Worm (Caenorhabditis elegans) whole organism, late embryonic: Measurements from ENCODE around the gene Y49F6C.7.
A peak's percentile ranks its signal among the peaks of the same experiment; 100 is the strongest.

ENCODE experiments used
- C08G9.2 ChIP-seq: sonication (generic microtip); optimal IDR thresholded peaks from 2 replicates; lab custom pipeline; 2016; ENCODE audit warnings: mild to moderate bottlenecking, missing genetic modification characterization, moderate library complexity, missing compliant biosample characterization
- T23F11.4 ChIP-seq: fragments of 200-800 bp; sonication (Bioruptor generic); optimal IDR thresholded peaks from 2 replicates; lab custom pipeline; 2018; ENCODE audit warnings: mild to moderate bottlenecking, missing genetic modification characterization, missing compliant biosample characterization
- Y22D7AL.16 ChIP-seq: sonication (generic microtip); optimal IDR thresholded peaks from 2 replicates; lab custom pipeline; 2016; ENCODE audit warnings: missing genetic modification characterization, missing compliant biosample characterization
- ceh-14 ChIP-seq: sonication (generic microtip); optimal IDR thresholded peaks from 2 replicates; lab custom pipeline; 2016; ENCODE audit warnings: missing genotype, missing genetic modification characterization, missing compliant biosample characterization
- ceh-18 ChIP-seq: sonication (generic microtip); optimal IDR thresholded peaks from 2 replicates; lab custom pipeline; 2016; ENCODE audit warnings: missing genetic modification characterization, missing compliant biosample characterization
- ceh-19 ChIP-seq: fragments of 200-800 bp; sonication (Bioruptor generic); optimal IDR thresholded peaks from 2 replicates; lab custom pipeline; 2018; ENCODE audit warnings: mild to moderate bottlenecking, missing genetic modification characterization, missing compliant biosample characterization
- ceh-22 ChIP-seq: sonication (generic microtip); optimal IDR thresholded peaks from 2 replicates; lab custom pipeline; 2017; ENCODE audit warnings: missing biosample characterization, missing genetic modification characterization
- ceh-31 ChIP-seq: sonication (generic microtip); optimal IDR thresholded peaks from 2 replicates; lab custom pipeline; 2016; ENCODE audit warnings: missing genetic modification characterization, missing compliant biosample characterization
- ceh-34 ChIP-seq: sonication (generic microtip); optimal IDR thresholded peaks from 2 replicates; lab custom pipeline; 2016; ENCODE audit warnings: mild to moderate bottlenecking, missing genetic modification characterization, missing compliant biosample characterization
- ceh-45 ChIP-seq: fragments of 200-800 bp; sonication (Bioruptor generic); IDR thresholded peaks from 2 replicates; pipeline ENCODE4 v1.3.6; 2022; ENCODE audit warnings: missing genetic modification reagents, missing genetic modification characterization, missing compliant biosample characterization
- ceh-48 ChIP-seq: sonication (generic microtip); optimal IDR thresholded peaks from 2 replicates; lab custom pipeline; 2016; ENCODE audit warnings: missing genetic modification characterization, inconsistent platforms, missing compliant biosample characterization
- ceh-6 ChIP-seq: fragments of 200-800 bp; sonication (Bioruptor generic); optimal IDR thresholded peaks from 2 replicates; lab custom pipeline; 2018; ENCODE audit warnings: mild to moderate bottlenecking, missing genetic modification characterization, missing compliant biosample characterization
- ceh-9 ChIP-seq: sonication (generic microtip); optimal IDR thresholded peaks from 2 replicates; lab custom pipeline; 2016; ENCODE audit warnings: mild to moderate bottlenecking, missing genetic modification characterization, inconsistent platforms, missing compliant biosample characterization
- dmd-4 ChIP-seq: sonication (generic microtip); optimal IDR thresholded peaks from 2 replicates; lab custom pipeline; 2016; ENCODE audit warnings: borderline replicate concordance, missing genetic modification characterization, missing compliant biosample characterization
- elt-2 ChIP-seq: sonication (generic microtip); optimal IDR thresholded peaks from 2 replicates; lab custom pipeline; 2016; ENCODE audit warnings: missing genetic modification reagents, missing genetic modification characterization, missing compliant biosample characterization
- elt-4 ChIP-seq: sonication (generic microtip); optimal IDR thresholded peaks from 2 replicates; lab custom pipeline; 2016; ENCODE audit warnings: missing genetic modification characterization, missing compliant biosample characterization
- ets-4 ChIP-seq: sonication (generic microtip); optimal IDR thresholded peaks from 2 replicates; lab custom pipeline; 2016; ENCODE audit warnings: missing genetic modification characterization, missing compliant biosample characterization
- fkh-10 ChIP-seq: fragments of 150-350 bp; optimal IDR thresholded peaks from 2 replicates; lab custom pipeline; 2014; ENCODE audit warnings: missing biosample characterization, missing genetic modification reagents, missing genetic modification characterization
- gmeb-2 ChIP-seq: sonication (generic microtip); optimal IDR thresholded peaks from 2 replicates; lab custom pipeline; 2016; ENCODE audit warnings: missing genetic modification characterization, inconsistent platforms, missing compliant biosample characterization
- hlh-15 ChIP-seq: sonication (generic microtip); optimal IDR thresholded peaks from 2 replicates; lab custom pipeline; 2016; ENCODE audit warnings: missing genetic modification characterization, missing compliant biosample characterization
- hlh-8 ChIP-seq: sonication (generic microtip); optimal IDR thresholded peaks from 2 replicates; lab custom pipeline; 2016; ENCODE audit warnings: missing genotype, missing genetic modification characterization, missing compliant biosample characterization
- lim-6 ChIP-seq: sonication (generic microtip); optimal IDR thresholded peaks from 2 replicates; lab custom pipeline; 2016; ENCODE audit warnings: missing genetic modification characterization, missing compliant biosample characterization
- mec-3 ChIP-seq: sonication (generic microtip); optimal IDR thresholded peaks from 2 replicates; lab custom pipeline; 2016; ENCODE audit warnings: borderline replicate concordance, missing genetic modification characterization, missing compliant biosample characterization
- nfya-1 ChIP-seq: sonication (generic microtip); optimal IDR thresholded peaks from 2 replicates; lab custom pipeline; 2017; ENCODE audit warnings: missing genetic modification characterization, mild to moderate bottlenecking, missing compliant biosample characterization, antibody characterized with exemption, moderate library complexity
- nhr-232 ChIP-seq: sonication (generic microtip); optimal IDR thresholded peaks from 2 replicates; lab custom pipeline; 2016; ENCODE audit warnings: missing genetic modification characterization, missing compliant biosample characterization
- npax-4 ChIP-seq: sonication (generic microtip); optimal IDR thresholded peaks from 2 replicates; lab custom pipeline; 2016; ENCODE audit warnings: missing genetic modification characterization, missing compliant biosample characterization
- odd-2 ChIP-seq: sonication (generic microtip); optimal IDR thresholded peaks from 2 replicates; lab custom pipeline; 2017; ENCODE audit warnings: antibody characterized with exemption, mild to moderate bottlenecking, missing genetic modification characterization, missing compliant biosample characterization
- pat-9 ChIP-seq: fragments of 200-800 bp; sonication (Bioruptor generic); optimal IDR thresholded peaks from 2 replicates; lab custom pipeline; 2018; ENCODE audit warnings: mild to moderate bottlenecking, missing genetic modification characterization, moderate library complexity, missing compliant biosample characterization
- pax-1 ChIP-seq: fragments of 150-350 bp; optimal IDR thresholded peaks from 2 replicates; lab custom pipeline; 2014; ENCODE audit warnings: missing biosample characterization, missing genetic modification characterization
- pha-2 ChIP-seq: sonication (generic microtip); optimal IDR thresholded peaks from 2 replicates; lab custom pipeline; 2017; ENCODE audit warnings: mild to moderate bottlenecking, missing genetic modification characterization, missing compliant biosample characterization
- pqm-1 ChIP-seq: sonication (generic microtip); optimal IDR thresholded peaks from 2 replicates; lab custom pipeline; 2016; ENCODE audit warnings: missing genetic modification characterization, missing compliant biosample characterization
- pros-1 ChIP-seq: fragments of 150-350 bp; optimal IDR thresholded peaks from 2 replicates; lab custom pipeline; 2014; ENCODE audit warnings: missing biosample characterization, missing genetic modification reagents, missing genetic modification characterization
- ref-2 ChIP-seq: sonication (generic microtip); optimal IDR thresholded peaks from 2 replicates; lab custom pipeline; 2016; ENCODE audit warnings: missing genetic modification characterization, missing compliant biosample characterization
- rnt-1 ChIP-seq: sonication (generic microtip); optimal IDR thresholded peaks from 2 replicates; lab custom pipeline; 2016; ENCODE audit warnings: missing genetic modification characterization, missing compliant biosample characterization
- sdc-2 ChIP-seq: sonication (generic microtip); optimal IDR thresholded peaks from 2 replicates; lab custom pipeline; 2016; ENCODE audit warnings: missing genotype, missing genetic modification characterization, missing compliant biosample characterization
- sox-4 ChIP-seq: sonication (generic microtip); optimal IDR thresholded peaks from 2 replicates; lab custom pipeline; 2017; ENCODE audit warnings: mild to moderate bottlenecking, missing genetic modification characterization, inconsistent platforms, missing compliant biosample characterization
- unc-3 ChIP-seq, 2 experiments: fragments of 200-800 bp in 1 of 2; sonication (Bioruptor generic) in 1 of 2; sonication (generic microtip) in 1 of 2; conservative IDR thresholded peaks in 1 of 2; optimal IDR thresholded peaks in 1 of 2; 2 replicates each; pipeline versions ENCODE4 v1.3.6 to Lab custom; 2016 to 2022; ENCODE audit warnings: missing compliant biosample characterization in 2 of 2, missing genetic modification characterization in 2 of 2, missing genetic modification reagents in 1 of 2
- unc-42 ChIP-seq: sonication (generic microtip); optimal IDR thresholded peaks from 2 replicates; lab custom pipeline; 2016; ENCODE audit warnings: missing genotype, missing genetic modification characterization, missing compliant biosample characterization
- unc-86 ChIP-seq: sonication (generic microtip); optimal IDR thresholded peaks from 2 replicates; lab custom pipeline; 2016; ENCODE audit warnings: missing genetic modification characterization, missing compliant biosample characterization

Y49F6C.7 gene

DNA sequence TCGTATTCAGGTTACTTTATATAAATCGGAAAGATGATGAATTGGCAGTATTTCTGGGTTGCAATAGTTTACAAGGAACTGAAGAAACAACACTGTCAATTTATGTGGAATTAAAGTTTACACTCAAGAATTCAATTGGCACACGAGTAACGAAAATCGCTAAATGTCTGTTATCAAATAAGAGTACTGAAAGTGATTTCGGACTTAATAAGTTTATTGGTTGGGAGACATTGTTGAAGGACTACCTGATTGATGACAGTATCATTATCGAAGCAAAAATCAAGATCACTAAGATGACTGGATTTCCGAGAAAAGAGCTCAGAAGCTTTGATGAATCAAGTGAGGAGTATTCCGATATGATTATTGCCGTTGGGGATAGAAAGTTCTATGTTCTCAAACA lies 7.3 kb upstream of the Y49F6C.7 start:
- no peak for TF ChIP-seq ceh-14 (tag; lab: Kevin White, UChicago)
- no peak for TF ChIP-seq pax-1 (tag; lab: Kevin White, UChicago)
- TF ChIP-seq, all 69 proteins: peak for 0

DNA sequence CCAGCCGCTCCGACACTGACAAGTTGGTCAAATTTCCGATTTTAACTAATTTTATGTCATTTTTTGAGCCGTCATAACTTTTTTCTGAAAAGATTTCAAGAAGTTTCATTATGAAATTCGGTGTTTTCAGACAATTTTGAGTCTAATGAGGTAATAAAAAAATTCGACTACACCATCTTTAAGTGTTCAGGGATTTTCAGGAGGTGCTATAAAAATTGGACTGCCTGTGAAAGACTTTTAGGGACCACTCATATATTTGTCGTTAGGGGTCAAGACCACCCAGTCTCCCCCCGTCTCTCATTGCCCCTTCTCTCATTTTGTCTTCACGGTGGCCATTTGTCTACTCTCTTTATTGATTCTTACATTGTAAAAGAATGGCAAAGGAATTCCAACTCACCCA lies 6.8 kb upstream of the Y49F6C.7 start, which contains the start of gene bath-10:
Gene bath-10 (plus strand): TSS at position 301 of the 400 bp plus-strand sequence.
- no peak for TF ChIP-seq pax-1 (tag; lab: Kevin White, UChicago)
- TF ChIP-seq ref-2 = no peak
- no peak for TF ChIP-seq ceh-34 (tag; lab: Kevin White, UChicago)
- no peak for TF ChIP-seq ceh-14 (tag; lab: Kevin White, UChicago)
- no peak for TF ChIP-seq unc-86 (tag; lab: Kevin White, UChicago)
- TF ChIP-seq ceh-45 (GFP tag; lab: Robert Waterston, UW) = no peak
- TF ChIP-seq Y22D7AL.16 (tag; lab: Kevin White, UChicago) = no peak
- TF ChIP-seq C08G9.2 (tag; lab: Kevin White, UChicago) = no peak
- TF ChIP-seq T23F11.4 (GFP tag; lab: Kevin White, UChicago) = no peak
- TF ChIP-seq odd-2 (tag; lab: Kevin White, UChicago) = no peak
- TF ChIP-seq ceh-9 (tag; lab: Kevin White, UChicago) = no peak
- no peak for TF ChIP-seq ceh-6 (GFP tag; lab: Kevin White, UChicago)
- TF ChIP-seq ceh-18 (tag; lab: Kevin White, UChicago) = no peak
- TF ChIP-seq elt-2 (tag; lab: Kevin White, UChicago) = no peak
- no peak for TF ChIP-seq lim-6 (tag; lab: Kevin White, UChicago)
- TF ChIP-seq npax-4 (tag; lab: Kevin White, UChicago) = no peak
- no peak for TF ChIP-seq pat-9

DNA sequence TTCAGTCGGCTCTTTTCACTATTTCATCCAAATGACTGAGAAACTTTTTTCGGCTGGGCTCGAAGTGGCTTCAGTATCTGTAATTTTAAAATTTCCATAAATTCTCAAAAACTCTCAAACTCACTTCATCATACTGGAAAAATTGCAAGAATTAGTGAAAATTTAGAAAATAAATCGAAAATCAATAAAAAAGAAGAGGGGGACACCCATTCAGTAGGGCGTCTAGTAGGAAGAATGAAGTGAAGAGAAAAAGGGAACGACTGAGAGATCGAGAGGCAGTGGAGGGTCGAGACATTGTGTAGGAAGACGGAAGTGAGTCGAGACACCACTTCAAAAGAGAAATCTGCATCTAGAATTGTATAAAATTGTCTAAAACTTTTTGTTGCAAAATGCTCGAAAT lies 5.9 kb upstream of the Y49F6C.7 start:
- TF ChIP-seq sox-4 (tag; lab: Kevin White, UChicago) = no peak
- TF ChIP-seq ceh-19 (GFP tag; lab: Kevin White, UChicago) = no peak
- TF ChIP-seq mec-3 = no peak
- TF ChIP-seq unc-42 (tag; lab: Kevin White, UChicago) = peak; percentile 43
- no peak for TF ChIP-seq gmeb-2 (tag; lab: Kevin White, UChicago)
- peak; percentile 43 for TF ChIP-seq nfya-1 (tag; lab: Kevin White, UChicago)
- peak; percentile 24 for TF ChIP-seq ceh-31
- TF ChIP-seq sdc-2 = no peak
- TF ChIP-seq unc-86 (tag; lab: Kevin White, UChicago) = no peak
- TF ChIP-seq pha-2 (tag; lab: Kevin White, UChicago) = no peak
- TF ChIP-seq dmd-4 (tag; lab: Kevin White, UChicago) = no peak
- peak; percentile 96 for TF ChIP-seq ceh-48
- TF ChIP-seq ceh-34 (tag; lab: Kevin White, UChicago) = no peak
- no peak for TF ChIP-seq pqm-1 (tag; lab: Kevin White, UChicago)
- TF ChIP-seq unc-3 (GFP tag; conservative IDR thresholded peaks at IDR 0.05; lab: Robert Waterston, UW) = no peak
- TF ChIP-seq unc-3 (tag; optimal IDR thresholded peaks at IDR 0.05; lab: Kevin White, UChicago) = no peak

DNA sequence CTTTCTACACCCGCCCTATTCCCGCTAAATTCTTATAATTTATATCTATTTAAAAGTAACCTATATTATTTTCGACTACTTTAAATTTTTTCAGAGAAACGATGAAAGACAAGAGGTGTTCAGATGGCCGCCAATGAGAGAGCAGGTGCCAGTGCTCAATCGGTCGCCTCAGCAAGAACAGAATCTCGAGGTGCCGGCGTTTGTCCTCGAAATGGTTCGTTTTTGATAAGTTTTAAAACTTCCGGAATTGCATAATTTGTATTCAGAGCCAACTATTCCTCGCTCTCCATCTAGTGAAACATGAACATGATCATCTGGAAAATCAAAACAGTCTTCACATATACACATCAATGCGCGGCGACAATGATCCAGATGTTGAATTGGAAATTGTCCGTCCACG lies 3.0 kb upstream of the Y49F6C.7 start, which contains the start of gene bath-23:
Gene bath-23 (plus strand): TSS at position 301 of the 400 bp plus-strand sequence.
- no peak for TF ChIP-seq ref-2

DNA sequence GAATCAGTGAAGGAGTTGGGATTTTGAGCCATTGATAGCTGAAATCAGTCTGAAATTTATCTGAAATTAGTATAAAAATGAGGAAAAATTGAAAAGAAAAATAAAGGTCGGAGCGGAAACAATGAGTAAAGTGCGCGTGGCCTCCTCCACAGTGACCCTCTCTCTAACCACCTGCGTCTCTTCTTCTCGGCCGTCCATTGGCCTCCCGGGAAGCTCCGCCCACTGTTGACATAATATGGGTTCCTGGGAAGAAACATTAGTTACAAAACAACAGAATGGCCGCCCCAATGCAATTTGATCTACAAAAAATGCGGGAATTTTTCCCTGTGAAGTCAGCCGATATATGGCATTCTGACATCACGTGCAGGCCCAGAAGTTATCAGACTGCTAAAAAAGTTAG lies 2.1 kb upstream of the Y49F6C.7 start, which contains the start of gene Y49F6C.8:
Gene Y49F6C.8 (minus strand): TSS at position 51 of the 400 bp plus-strand sequence.
- TF ChIP-seq nfya-1 (tag; lab: Kevin White, UChicago) = peak; percentile 96
- TF ChIP-seq hlh-8 (tag; lab: Kevin White, UChicago) = no peak

DNA sequence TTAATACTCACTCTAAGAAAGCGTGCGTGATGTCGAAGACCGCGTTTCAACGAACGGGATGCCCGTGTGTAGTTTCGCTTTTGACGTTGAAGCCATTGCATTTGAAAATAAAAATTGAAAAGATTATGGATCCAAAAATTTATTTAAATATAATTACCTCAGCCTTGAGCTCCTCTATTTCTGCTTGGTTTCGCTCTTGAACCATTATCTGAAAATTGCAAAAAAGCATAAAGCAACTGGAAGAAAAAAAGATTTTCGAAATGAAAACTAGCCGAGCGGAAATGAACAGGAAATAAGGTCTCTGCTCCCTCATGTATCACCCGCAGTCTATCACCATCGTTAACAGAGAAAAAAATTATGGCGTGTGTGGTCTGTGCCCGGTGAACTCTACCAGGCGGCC lies 897 bp downstream of the Y49F6C.7 start, which contains the start of gene Y49F6C.6:
Gene Y49F6C.6 (minus strand): TSS at position 101 of the 400 bp plus-strand sequence.
- TF ChIP-seq dmd-4 (tag; lab: Kevin White, UChicago) (no peak), ceh-19 (GFP tag; lab: Kevin White, UChicago) (no peak), C08G9.2 (tag; lab: Kevin White, UChicago) (no peak), rnt-1 (tag; lab: Kevin White, UChicago) (no peak), elt-4 (no peak), gmeb-2 (tag; lab: Kevin White, UChicago) (no peak), nhr-232 (tag; lab: Kevin White, UChicago) (no peak), T23F11.4 (GFP tag; lab: Kevin White, UChicago) (no peak), unc-86 (tag; lab: Kevin White, UChicago) (no peak), hlh-15 (no peak), pros-1 (no peak), ceh-22 (tag; lab: Kevin White, UChicago) (no peak), fkh-10 (no peak), pax-1 (tag; lab: Kevin White, UChicago) (no peak), ets-4 (no peak)
- TF ChIP-seq, all 69 proteins: peak for 0
